Fruit fly (Drosophila melanogaster) whole organism, embryonic: ENCODE measurements around the gene CG33299.
A peak's percentile ranks its signal among the peaks of the same experiment; 100 is the strongest.

ENCODE experiments used
- Antp ChIP-seq: fragments of 200-800 bp; sonication (Bioruptor generic); optimal IDR thresholded peaks from 3 replicates; lab custom pipeline; 2016; ENCODE audit warnings: missing biosample characterization, missing genetic modification characterization
- B-H1 ChIP-seq: fragments of 200-800 bp; sonication (Bioruptor generic); IDR thresholded peaks from 3 replicates; pipeline ENCODE4 v1.3.6; 2022; ENCODE audit warnings: missing biosample characterization, missing genetic modification characterization
- CG10267 ChIP-seq: fragments of 200-800 bp; sonication (Bioruptor generic); optimal IDR thresholded peaks from 2 replicates; lab custom pipeline; 2018; ENCODE audit warnings: missing biosample characterization, mild to moderate bottlenecking, missing genetic modification characterization, moderate library complexity
- CG10321 ChIP-seq: fragments of 200-800 bp; sonication (Bioruptor generic); IDR thresholded peaks from 2 replicates; pipeline ENCODE4 v1.3.6; 2022; ENCODE audit warnings: missing biosample characterization, missing genetic modification characterization
- CG11398 ChIP-seq: fragments of 200-800 bp; sonication (Bioruptor generic); optimal IDR thresholded peaks from 2 replicates; lab custom pipeline; 2016; ENCODE audit warnings: missing biosample characterization, missing genetic modification characterization
- CG12299 ChIP-seq: fragments of 200-800 bp; sonication (Bioruptor generic); optimal IDR thresholded peaks from 2 replicates; lab custom pipeline; 2018; ENCODE audit warnings: missing biosample characterization, mild to moderate bottlenecking, missing genetic modification characterization
- CG13624 ChIP-seq: fragments of 200-800 bp; sonication (Bioruptor generic); optimal IDR thresholded peaks from 2 replicates; lab custom pipeline; 2016; ENCODE audit warnings: missing biosample characterization, missing genetic modification characterization
- CG15601 ChIP-seq: fragments of 200-800 bp; sonication (Bioruptor generic); optimal IDR thresholded peaks from 3 replicates; lab custom pipeline; 2019; ENCODE audit warnings: missing biosample characterization, mild to moderate bottlenecking, missing genetic modification characterization, moderate library complexity
- CG15696 ChIP-seq: fragments of 200-800 bp; sonication (Bioruptor generic); optimal IDR thresholded peaks from 2 replicates; lab custom pipeline; 2019; ENCODE audit warnings: missing biosample characterization, mild to moderate bottlenecking, missing genetic modification characterization, moderate library complexity
- CG16815 ChIP-seq: fragments of 200-800 bp; sonication (Bioruptor generic); optimal IDR thresholded peaks from 3 replicates; lab custom pipeline; 2017; ENCODE audit warnings: missing biosample characterization, mild to moderate bottlenecking, missing genetic modification characterization
- CG17359 ChIP-seq: fragments of 200-800 bp; sonication (Bioruptor generic); optimal IDR thresholded peaks from 3 replicates; lab custom pipeline; 2018; ENCODE audit warnings: missing biosample characterization, mild to moderate bottlenecking, missing genetic modification characterization, moderate library complexity
- CG18262 ChIP-seq: fragments of 200-800 bp; optimal IDR thresholded peaks from 3 replicates; lab custom pipeline; 2019; ENCODE audit warnings: missing biosample characterization, mild to moderate bottlenecking, missing genetic modification characterization, moderate library complexity
- CG3407 ChIP-seq: fragments of 200-800 bp; sonication (Bioruptor generic); optimal IDR thresholded peaks from 2 replicates; lab custom pipeline; 2018; ENCODE audit warnings: missing biosample characterization, mild to moderate bottlenecking, missing genetic modification characterization
- CG5245 ChIP-seq: fragments of 200-800 bp; sonication (Bioruptor generic); optimal IDR thresholded peaks from 3 replicates; lab custom pipeline; 2016; ENCODE audit warnings: missing biosample characterization, missing genetic modification characterization
- CG6765 ChIP-seq: fragments of 200-800 bp; sonication (Bioruptor generic); optimal IDR thresholded peaks from 3 replicates; lab custom pipeline; 2017; ENCODE audit warnings: missing biosample characterization, mild to moderate bottlenecking, missing genetic modification characterization
- CG6813 ChIP-seq: fragments of 200-800 bp; sonication (Bioruptor generic); optimal IDR thresholded peaks from 2 replicates; lab custom pipeline; 2017; ENCODE audit warnings: missing biosample characterization, missing genetic modification characterization, mild to moderate bottlenecking, moderate library complexity, missing genetic modification reagents
- CG7963 ChIP-seq: fragments of 200-800 bp; sonication (Bioruptor generic); IDR thresholded peaks from 3 replicates; pipeline ENCODE4 v1.3.6; 2022; ENCODE audit warnings: missing biosample characterization, missing genetic modification characterization; ENCODE audit not compliant: partially characterized antibody
- CG9437 ChIP-seq: fragments of 200-800 bp; sonication (Bioruptor generic); optimal IDR thresholded peaks from 2 replicates; lab custom pipeline; 2018; ENCODE audit warnings: missing biosample characterization, mild to moderate bottlenecking, missing genetic modification characterization
- CoRest ChIP-seq: fragments of 200-800 bp; sonication (Bioruptor generic); optimal IDR thresholded peaks from 3 replicates; lab custom pipeline; 2018; ENCODE audit warnings: missing biosample characterization, mild to moderate bottlenecking, missing genetic modification characterization, moderate library complexity
- Dbx ChIP-seq: fragments of 200-800 bp; sonication (Bioruptor generic); IDR thresholded peaks from 3 replicates; pipeline ENCODE4 v1.3.6; 2022; ENCODE audit warnings: missing biosample characterization, missing genetic modification characterization
- Dip2 ChIP-seq: fragments of 200-800 bp; sonication (Bioruptor generic); IDR thresholded peaks from 2 replicates; pipeline ENCODE4 v1.3.6; 2022; ENCODE audit warnings: missing biosample characterization, missing genetic modification characterization
- Dip3 ChIP-seq: fragments of 200-800 bp; sonication (Bioruptor generic); optimal IDR thresholded peaks from 3 replicates; lab custom pipeline; 2016; ENCODE audit warnings: missing biosample characterization, missing genetic modification characterization
- Dp ChIP-seq: fragments of 200-800 bp; sonication (Bioruptor generic); optimal IDR thresholded peaks from 2 replicates; lab custom pipeline; 2018; ENCODE audit warnings: missing biosample characterization, mild to moderate bottlenecking, missing genetic modification characterization, moderate library complexity
- HmgD ChIP-seq: fragments of 200-800 bp; sonication (Bioruptor generic); optimal IDR thresholded peaks from 3 replicates; lab custom pipeline; 2016; ENCODE audit warnings: missing biosample characterization, missing genetic modification characterization
- Hsf ChIP-seq: fragments of 200-800 bp; sonication (Bioruptor generic); optimal IDR thresholded peaks from 3 replicates; lab custom pipeline; 2016; ENCODE audit warnings: missing biosample characterization, missing genetic modification characterization
- Max ChIP-seq: fragments of 200-800 bp; sonication (Bioruptor generic); optimal IDR thresholded peaks from 2 replicates; lab custom pipeline; 2016; ENCODE audit warnings: missing biosample characterization, mild to moderate bottlenecking, missing genetic modification characterization
- Meics ChIP-seq: fragments of 200-800 bp; sonication (Bioruptor generic); optimal IDR thresholded peaks from 2 replicates; lab custom pipeline; 2017; ENCODE audit warnings: missing biosample characterization, mild to moderate bottlenecking, missing genetic modification characterization
- NC2β ChIP-seq: fragments of 200-800 bp; sonication (Bioruptor generic); optimal IDR thresholded peaks from 2 replicates; lab custom pipeline; 2016; ENCODE audit warnings: missing biosample characterization, missing genetic modification characterization
- Neu2 ChIP-seq: fragments of 200-800 bp; sonication (Bioruptor generic); optimal IDR thresholded peaks from 3 replicates; lab custom pipeline; 2016; ENCODE audit warnings: missing biosample characterization, missing genetic modification characterization, borderline replicate concordance
- Rfx ChIP-seq: fragments of 200-800 bp; sonication (Bioruptor generic); IDR thresholded peaks from 2 replicates; pipeline ENCODE4 v1.3.6; 2022; ENCODE audit warnings: missing biosample characterization, missing genetic modification characterization
- Rx ChIP-seq: fragments of 200-800 bp; sonication (Bioruptor generic); IDR thresholded peaks from 2 replicates; pipeline ENCODE4 v1.3.6; 2022; ENCODE audit warnings: missing biosample characterization, missing genetic modification characterization
- Side ChIP-seq: fragments of 200-800 bp; sonication (Bioruptor generic); optimal IDR thresholded peaks from 2 replicates; lab custom pipeline; 2016; ENCODE audit warnings: missing biosample characterization, missing genetic modification characterization
- TFAM ChIP-seq: fragments of 200-800 bp; sonication (Bioruptor generic); optimal IDR thresholded peaks from 2 replicates; lab custom pipeline; 2017; ENCODE audit warnings: missing biosample characterization, missing genetic modification characterization, inconsistent platforms
- bigmax ChIP-seq: fragments of 200-800 bp; sonication (Bioruptor generic); optimal IDR thresholded peaks from 2 replicates; lab custom pipeline; 2018; ENCODE audit warnings: missing biosample characterization, mild to moderate bottlenecking, missing genetic modification characterization
- crol ChIP-seq: fragments of 200-800 bp; sonication (Bioruptor generic); IDR thresholded peaks from 2 replicates; pipeline ENCODE4 v1.3.6; 2022; ENCODE audit warnings: missing biosample characterization, missing genetic modification characterization
- dati ChIP-seq: fragments of 200-800 bp; sonication (Bioruptor generic); IDR thresholded peaks from 2 replicates; pipeline ENCODE4 v1.3.6; 2022; ENCODE audit warnings: missing biosample characterization, missing genetic modification characterization
- dmrt11E ChIP-seq: fragments of 200-800 bp; sonication (Bioruptor generic); optimal IDR thresholded peaks from 3 replicates; lab custom pipeline; 2018; ENCODE audit warnings: missing biosample characterization, mild to moderate bottlenecking, missing genetic modification characterization, moderate library complexity
- ewg ChIP-seq: fragments of 200-800 bp; sonication (Bioruptor generic); optimal IDR thresholded peaks from 3 replicates; lab custom pipeline; 2017; ENCODE audit warnings: mild to moderate bottlenecking, missing biosample characterization, missing genetic modification reagents, missing genetic modification characterization
- gt ChIP-seq: fragments of 200-800 bp; sonication (Bioruptor generic); IDR thresholded peaks from 2 replicates; pipeline ENCODE4 v1.3.6; 2022; ENCODE audit warnings: missing biosample characterization, missing genetic modification characterization
- jing ChIP-seq: fragments of 200-800 bp; sonication (Bioruptor generic); optimal IDR thresholded peaks from 2 replicates; lab custom pipeline; 2018; ENCODE audit warnings: missing biosample characterization, mild to moderate bottlenecking, missing genetic modification characterization
- kni ChIP-seq: fragments of 200-800 bp; sonication (Bioruptor generic); optimal IDR thresholded peaks from 3 replicates; lab custom pipeline; 2017; ENCODE audit warnings: mild to moderate bottlenecking, missing biosample characterization, missing genetic modification reagents, missing genetic modification characterization
- maf-S ChIP-seq: fragments of 200-800 bp; sonication (Bioruptor generic); optimal IDR thresholded peaks from 2 replicates; lab custom pipeline; 2016; ENCODE audit warnings: missing biosample characterization, missing genetic modification characterization
- pho ChIP-seq: fragments of 200-800 bp; sonication (Bioruptor generic); optimal IDR thresholded peaks from 2 replicates; lab custom pipeline; 2016; ENCODE audit warnings: missing biosample characterization, missing genetic modification characterization
- phol ChIP-seq: fragments of 200-800 bp; sonication (Bioruptor generic); optimal IDR thresholded peaks from 3 replicates; lab custom pipeline; 2018; ENCODE audit warnings: missing biosample characterization, mild to moderate bottlenecking, missing genetic modification characterization, moderate library complexity
- ro ChIP-seq: fragments of 200-800 bp; sonication (Bioruptor generic); IDR thresholded peaks from 2 replicates; pipeline ENCODE4 v1.3.6; 2022; ENCODE audit warnings: missing biosample characterization, missing genetic modification characterization
- sima ChIP-seq: fragments of 200-800 bp; sonication (Bioruptor generic); optimal IDR thresholded peaks from 2 replicates; lab custom pipeline; 2016; ENCODE audit warnings: missing biosample characterization, missing genetic modification characterization
- sisA ChIP-seq: fragments of 200-800 bp; sonication (Bioruptor generic); IDR thresholded peaks from 2 replicates; pipeline ENCODE4 v1.3.6; 2022; ENCODE audit warnings: missing biosample characterization, missing genetic modification characterization
- stc ChIP-seq: fragments of 200-800 bp; sonication (Bioruptor generic); IDR thresholded peaks from 2 replicates; pipeline ENCODE4 v1.3.6; 2022; ENCODE audit warnings: missing biosample characterization, missing genetic modification characterization
- ttk ChIP-seq: fragments of 200-800 bp; sonication (Bioruptor generic); IDR thresholded peaks from 2 replicates; pipeline ENCODE4 v2.1.2; 2022; ENCODE audit warnings: missing biosample characterization, missing genetic modification characterization
- unc-4 ChIP-seq: fragments of 200-800 bp; sonication (Bioruptor generic); IDR thresholded peaks from 2 replicates; pipeline ENCODE4 v1.3.6; 2022; ENCODE audit warnings: missing biosample characterization, missing genetic modification characterization; ENCODE audit not compliant: partially characterized antibody
- vfl ChIP-seq: fragments of 200-800 bp; sonication (Bioruptor generic); optimal IDR thresholded peaks from 2 replicates; lab custom pipeline; 2016; ENCODE audit warnings: missing biosample characterization, missing genetic modification characterization

CG33299 gene

DNA sequence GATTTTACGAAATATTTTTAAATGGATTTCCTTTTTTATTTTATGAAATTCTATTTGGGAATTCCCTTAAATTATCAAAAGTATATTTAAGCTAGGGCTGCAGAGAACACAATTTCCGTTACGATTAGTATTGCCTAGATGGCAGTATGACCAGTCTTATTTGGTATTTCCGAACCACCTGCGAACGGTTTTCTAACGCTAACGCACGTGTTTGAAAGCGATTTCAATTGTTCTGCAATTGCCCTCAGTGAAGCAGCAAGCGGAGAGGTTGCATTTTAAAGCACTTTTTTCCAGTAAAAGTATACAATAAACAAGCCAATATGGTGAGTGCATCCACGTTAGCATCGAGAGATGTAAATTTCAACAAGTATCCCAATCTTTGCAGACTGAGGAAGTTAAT, 43.2 kb downstream of the CG33299 start, which contains the start of gene hoip (continued):
- TF ChIP-seq ttk (no peak), Rx (GFP tag; lab: Robert Waterston, UW) (no peak), stc (no peak), CoRest (no peak), Antp (GFP tag; lab: Kevin White, UChicago) (no peak), CG3407 (no peak), CG10267 (peak; percentile 30), Rfx (GFP tag; lab: Robert Waterston, UW) (peak; percentile 24; the same call in 1 of the 2 replicates), CG7963 (GFP tag; lab: Robert Waterston, UW) (no peak), CG18262 (tag; lab: Kevin White, UChicago) (no peak), CG12299 (tag; lab: Kevin White, UChicago) (no peak), Meics (GFP tag; lab: Kevin White, UChicago) (no peak), B-H1 (GFP tag; lab: Robert Waterston, UW) (no peak), Max (GFP tag; lab: Kevin White, UChicago) (peak; percentile 62), Dp (GFP tag; lab: Kevin White, UChicago) (peak; percentile 52), CG11398 (GFP tag; lab: Kevin White, UChicago) (no peak), gt (GFP tag; lab: Robert Waterston, UW) (no peak), Neu2 (no peak), crol (GFP tag; lab: Robert Waterston, UW) (no peak), unc-4 (GFP tag; lab: Robert Waterston, UW) (peak; percentile 59), ewg (GFP tag; lab: Kevin White, UChicago) (no peak)
- TF ChIP-seq, all 482 proteins: peak for 46

DNA sequence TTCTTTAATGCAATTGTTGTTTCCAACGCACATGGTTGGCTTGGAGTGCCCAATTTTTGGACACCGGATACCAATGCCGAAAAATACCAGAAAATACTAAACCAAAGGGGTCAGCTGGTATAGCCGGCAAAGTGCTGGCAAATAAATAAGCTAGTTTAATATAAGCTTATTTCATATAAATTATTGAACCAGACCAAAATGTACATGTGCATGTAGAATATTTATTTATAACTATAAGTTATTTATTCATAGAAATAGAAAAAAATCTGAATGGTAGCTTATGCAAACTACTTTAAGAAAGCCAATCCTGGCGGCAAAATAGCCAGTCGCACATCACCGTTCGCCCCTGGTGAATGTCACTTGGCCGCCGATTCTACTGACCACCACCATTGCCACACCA, 44.1 kb downstream of the CG33299 start, which contains the start of gene pelo:
TSS of gene pelo (plus strand) at position 357 of the 400 bp plus-strand sequence.
- peak; percentile 14 for TF ChIP-seq Hsf (GFP tag; lab: Kevin White, UChicago)
- peak; percentile 1 for TF ChIP-seq kni (GFP tag; lab: Kevin White, UChicago)
- peak; percentile 41 for TF ChIP-seq CG6765 (GFP tag; lab: Kevin White, UChicago)
- peak; percentile 59; the same call in 1 of the 3 replicates for TF ChIP-seq Dbx (GFP tag; lab: Robert Waterston, UW)
- TF ChIP-seq HmgD (GFP tag; lab: Kevin White, UChicago) = no peak
- no peak for TF ChIP-seq CG11398 (GFP tag; lab: Kevin White, UChicago)
- TF ChIP-seq bigmax (GFP tag; lab: Kevin White, UChicago) = no peak
- no peak for TF ChIP-seq CG10321 (GFP tag; lab: Robert Waterston, UW)
- peak; percentile 78 for TF ChIP-seq phol (tag; lab: Kevin White, UChicago)
- TF ChIP-seq maf-S (GFP tag; lab: Kevin White, UChicago) = no peak
- no peak for TF ChIP-seq jing (GFP tag; lab: Kevin White, UChicago)
- no peak for TF ChIP-seq ro
- peak; percentile 63 for TF ChIP-seq CG15601
- TF ChIP-seq sima = no peak
- peak; percentile 2 for TF ChIP-seq CG13624
- no peak for TF ChIP-seq Dip2 (GFP tag; lab: Robert Waterston, UW)
- TF ChIP-seq CG6813 (GFP tag; lab: Kevin White, UChicago) = peak; percentile 56
- no peak for TF ChIP-seq pho (GFP tag; lab: Kevin White, UChicago)
- TF ChIP-seq CG9437 = peak; percentile 21
- TF ChIP-seq NC2β (GFP tag; lab: Kevin White, UChicago) = no peak
- no peak for TF ChIP-seq Side (GFP tag; lab: Kevin White, UChicago)
- TF ChIP-seq sisA (GFP tag; lab: Robert Waterston, UW) = peak; percentile 52; the same call in 1 of the 2 replicates
- TF ChIP-seq CG18262 (tag; lab: Kevin White, UChicago) = peak; percentile 64
- TF ChIP-seq CG15696 (tag; lab: Kevin White, UChicago) = peak; percentile 66
- TF ChIP-seq CG16815 (GFP tag; lab: Kevin White, UChicago) = peak; percentile 53
- peak; percentile 1 for TF ChIP-seq vfl (GFP tag; lab: Kevin White, UChicago)
- TF ChIP-seq CG17359 (tag; lab: Kevin White, UChicago) = peak; percentile 50
- TF ChIP-seq TFAM (GFP tag; lab: Kevin White, UChicago) = no peak
- TF ChIP-seq dati (GFP tag; lab: Robert Waterston, UW) = no peak
- peak; percentile 62 for TF ChIP-seq dmrt11E (tag; lab: Kevin White, UChicago)
- peak; percentile 20 for TF ChIP-seq CG5245 (GFP tag; lab: Kevin White, UChicago)
- TF ChIP-seq Dip3 = peak; percentile 20
- no peak for TF ChIP-seq Rx (GFP tag; lab: Robert Waterston, UW)
